Fruit fly (Drosophila melanogaster) Kc167 (cell line): ENCODE results near the gene Mur2B.

Source experiments
- Myc ChIP-seq: fragments of >200 bp; optimal IDR thresholded peaks from 2 replicates; lab custom pipeline; 2017; ENCODE audit warnings: missing external identifiers
- h ChIP-seq: fragments of >200 bp; optimal IDR thresholded peaks from 3 replicates; lab custom pipeline; 2018; ENCODE audit warnings: missing external identifiers
- psq ChIP-seq: fragments of >200 bp; optimal IDR thresholded peaks from 2 replicates; lab custom pipeline; 2017; ENCODE audit warnings: missing external identifiers
- ttk ChIP-seq: sonication (Bioruptor generic); optimal IDR thresholded peaks from 2 replicates; lab custom pipeline; 2017; ENCODE audit warnings: missing external identifiers

DNA sequence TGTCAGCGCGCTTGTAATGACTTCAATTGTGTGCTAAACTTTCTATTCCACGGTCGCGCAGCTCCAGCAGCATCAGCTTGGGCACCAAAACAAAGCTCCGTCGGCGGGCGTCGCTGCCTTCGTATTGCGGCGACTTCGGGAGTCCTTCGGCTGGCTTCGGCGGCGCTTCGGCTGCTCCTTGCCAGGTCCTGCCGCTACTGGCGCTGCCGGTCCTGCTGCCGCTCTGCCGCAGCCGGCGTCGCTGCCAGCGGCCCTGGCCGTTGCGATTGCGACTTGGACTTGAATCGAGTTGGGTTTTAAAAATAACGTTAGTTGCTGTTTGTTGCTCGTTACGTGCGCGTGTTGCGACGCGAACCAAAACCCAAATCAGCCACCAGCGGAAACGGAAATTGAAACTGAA is 60.1 kb downstream of the Mur2B start:
- no peak for TF ChIP-seq psq
- TF ChIP-seq ttk (lab: Kevin White, UChicago) = no peak
- TF ChIP-seq h (lab: Kevin White, UChicago) = no peak
- no peak for TF ChIP-seq Myc (lab: Kevin White, UChicago)
